Worm (Caenorhabditis elegans) whole organism, late embryonic: ENCODE measurements around the gene C45B2.2.

ENCODE experiments used
- ceh-45 ChIP-seq: fragments of 200-800 bp; sonication (Bioruptor generic); IDR thresholded peaks from 2 replicates; pipeline ENCODE4 v1.3.6; 2022; ENCODE audit warnings: missing genetic modification reagents, missing genetic modification characterization, missing compliant biosample characterization
- ceh-6 ChIP-seq: fragments of 200-800 bp; sonication (Bioruptor generic); optimal IDR thresholded peaks from 2 replicates; lab custom pipeline; 2018; ENCODE audit warnings: mild to moderate bottlenecking, missing genetic modification characterization, missing compliant biosample characterization
- dmd-4 ChIP-seq: sonication (generic microtip); optimal IDR thresholded peaks from 2 replicates; lab custom pipeline; 2016; ENCODE audit warnings: borderline replicate concordance, missing genetic modification characterization, missing compliant biosample characterization
- fkh-10 ChIP-seq: fragments of 150-350 bp; optimal IDR thresholded peaks from 2 replicates; lab custom pipeline; 2014; ENCODE audit warnings: missing biosample characterization, missing genetic modification reagents, missing genetic modification characterization
- hlh-13 ChIP-seq: fragments of 200-800 bp; sonication (Bioruptor generic); optimal IDR thresholded peaks from 2 replicates; lab custom pipeline; 2018; ENCODE audit warnings: mild to moderate bottlenecking, missing genetic modification characterization, missing compliant biosample characterization
- lin-11 ChIP-seq: fragments of 200-800 bp; sonication (Bioruptor generic); optimal IDR thresholded peaks from 2 replicates; lab custom pipeline; 2018; ENCODE audit warnings: mild to moderate bottlenecking, missing genetic modification characterization, missing compliant biosample characterization
- nfya-1 ChIP-seq: sonication (generic microtip); optimal IDR thresholded peaks from 2 replicates; lab custom pipeline; 2017; ENCODE audit warnings: missing genetic modification characterization, mild to moderate bottlenecking, missing compliant biosample characterization, antibody characterized with exemption, moderate library complexity
- nhr-11 ChIP-seq: fragments of 150-350 bp; optimal IDR thresholded peaks from 2 replicates; lab custom pipeline; 2014; ENCODE audit warnings: missing biosample characterization, missing genetic modification characterization
- pqm-1 ChIP-seq: sonication (generic microtip); optimal IDR thresholded peaks from 2 replicates; lab custom pipeline; 2016; ENCODE audit warnings: missing genetic modification characterization, missing compliant biosample characterization
- tbx-7 ChIP-seq: sonication (generic microtip); optimal IDR thresholded peaks from 2 replicates; lab custom pipeline; 2016; ENCODE audit warnings: missing genotype, missing genetic modification characterization, missing compliant biosample characterization

DNA sequence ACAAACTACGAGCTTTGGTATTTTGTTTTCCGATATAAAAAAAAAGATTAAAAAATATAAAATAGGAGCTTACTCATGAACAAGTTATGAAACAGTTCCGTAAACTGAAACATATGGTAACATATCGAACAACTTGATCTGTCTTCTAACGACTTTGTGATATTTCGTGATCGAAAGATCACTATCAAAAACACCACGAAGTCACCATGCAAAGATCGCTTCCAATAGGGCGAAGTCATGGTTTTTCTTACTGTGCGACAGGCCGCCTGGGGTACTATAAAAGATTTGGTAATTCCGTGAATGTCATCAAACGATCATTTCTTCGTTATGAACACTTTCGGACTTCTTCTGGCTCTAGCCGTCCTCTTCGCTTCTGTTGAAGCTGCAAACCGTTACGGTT is 1.9 kb upstream of the C45B2.2 start, which contains the start of gene C45B2.3:
- TF ChIP-seq ceh-45, result no peak
- TF ChIP-seq ceh-6 (GFP tag; lab: Kevin White, UChicago), result no peak
- no peak for TF ChIP-seq pqm-1 (tag; lab: Kevin White, UChicago)
- no peak for TF ChIP-seq dmd-4
- no peak for TF ChIP-seq fkh-10 (GFP tag; lab: Kevin White, UChicago)
- no peak for TF ChIP-seq hlh-13 (GFP tag; lab: Kevin White, UChicago)
- no peak for TF ChIP-seq tbx-7 (tag; lab: Kevin White, UChicago)
- TF ChIP-seq lin-11 (tag; lab: Kevin White, UChicago), result no peak
- TF ChIP-seq nhr-11 (tag; lab: Kevin White, UChicago), result no peak
- TF ChIP-seq nfya-1 (tag; lab: Kevin White, UChicago), result no peak
